Worm (Caenorhabditis elegans) whole organism, L1 larva: ENCODE data around the gene F27C8.2.

Experiments
- C04F5.9 ChIP-seq: sonication (generic microtip); optimal IDR thresholded peaks from 2 replicates; lab custom pipeline; 2016; ENCODE audit warnings: missing genetic modification characterization, missing compliant biosample characterization
- C34B4.2 ChIP-seq: sonication (generic microtip); optimal IDR thresholded peaks from 2 replicates; lab custom pipeline; 2017; ENCODE audit warnings: mild to moderate bottlenecking, missing genetic modification characterization, missing compliant biosample characterization
- F16B12.6 ChIP-seq: fragments of 150-350 bp; optimal IDR thresholded peaks from 2 replicates; lab custom pipeline; 2014; ENCODE audit warnings: missing biosample characterization, missing genetic modification characterization
- Y116A8C.19 ChIP-seq: sonication (generic microtip); optimal IDR thresholded peaks from 2 replicates; lab custom pipeline; 2016; ENCODE audit warnings: missing compliant biosample characterization, missing genetic modification characterization, borderline replicate concordance
- alr-1 ChIP-seq: fragments of 200-800 bp; sonication (Bioruptor generic); optimal IDR thresholded peaks from 2 replicates; lab custom pipeline; 2018; ENCODE audit warnings: borderline replicate concordance, mild to moderate bottlenecking, missing genetic modification characterization, missing compliant biosample characterization
- aly-2 ChIP-seq: fragments of 150-350 bp; optimal IDR thresholded peaks from 2 replicates; lab custom pipeline; 2014; ENCODE audit warnings: missing biosample characterization, missing genetic modification characterization
- ama-1 ChIP-seq: fragments of 150-350 bp; optimal IDR thresholded peaks from 2 replicates; lab custom pipeline; 2014
- blmp-1 ChIP-seq: fragments of 150-350 bp; optimal IDR thresholded peaks from 2 replicates; lab custom pipeline; 2014; ENCODE audit warnings: missing biosample characterization, missing genetic modification characterization
- ceh-63 ChIP-seq: fragments of 200-800 bp; sonication (Bioruptor generic); optimal IDR thresholded peaks from 2 replicates; lab custom pipeline; 2018; ENCODE audit warnings: mild to moderate bottlenecking, missing genetic modification characterization, missing compliant biosample characterization
- ceh-8 ChIP-seq: fragments of 200-800 bp; sonication (Bioruptor generic); optimal IDR thresholded peaks from 2 replicates; lab custom pipeline; 2018; ENCODE audit warnings: mild to moderate bottlenecking, missing genetic modification characterization, moderate library complexity, missing compliant biosample characterization
- dpl-1 ChIP-seq, 3 experiments: fragments of 150-350 bp in 2 of 3; sonication (generic microtip) in 1 of 3; optimal IDR thresholded peaks; 2 replicates each; lab custom pipeline; 2014 to 2017; ENCODE audit warnings: missing biosample characterization in 3 of 3, missing genetic modification characterization in 3 of 3, missing genetic modification reagents in 3 of 3
- dsc-1 ChIP-seq: sonication (generic microtip); optimal IDR thresholded peaks from 2 replicates; lab custom pipeline; 2016; ENCODE audit warnings: mild to moderate bottlenecking, missing genetic modification characterization, missing compliant biosample characterization
- efl-1 ChIP-seq, 4 experiments: fragments of 150-350 bp; optimal IDR thresholded peaks in 3 of 4; peaks in 1 of 4; 1 replicate in 1 of 4; 2 replicates in 3 of 4; lab custom pipeline; 2014; ENCODE audit warnings: missing biosample characterization in 2 of 4, missing genetic modification characterization in 2 of 4, missing genetic modification reagents in 2 of 4
- efl-3 ChIP-seq: fragments of 200-800 bp; sonication (Bioruptor generic); optimal IDR thresholded peaks from 2 replicates; lab custom pipeline; 2018; ENCODE audit warnings: mild to moderate bottlenecking, missing genetic modification characterization, missing compliant biosample characterization
- egl-27 ChIP-seq, 2 experiments: fragments of 150-350 bp in 1 of 2; sonication (generic microtip); optimal IDR thresholded peaks; 3 replicates each; lab custom pipeline; 2017 to 2018; ENCODE audit warnings: missing biosample characterization in 2 of 2, missing genetic modification characterization in 2 of 2, missing genetic modification reagents in 2 of 2
- fkh-8 ChIP-seq: sonication (generic microtip); optimal IDR thresholded peaks from 2 replicates; lab custom pipeline; 2016; ENCODE audit warnings: mild to moderate bottlenecking, missing genetic modification characterization, missing compliant biosample characterization
- fos-1 ChIP-seq: fragments of 150-350 bp; optimal IDR thresholded peaks from 2 replicates; lab custom pipeline; 2014; ENCODE audit warnings: missing biosample characterization, missing genetic modification characterization
- grh-1 ChIP-seq: fragments of 200-800 bp; sonication (Bioruptor generic); IDR thresholded peaks from 2 replicates; pipeline ENCODE4 v1.3.6; 2022; ENCODE audit warnings: missing genetic modification reagents, missing genetic modification characterization, missing compliant biosample characterization
- hlh-4 ChIP-seq: sonication (generic microtip); optimal IDR thresholded peaks from 2 replicates; lab custom pipeline; 2016; ENCODE audit warnings: mild to moderate bottlenecking, missing genetic modification characterization, missing compliant biosample characterization
- hpl-2 ChIP-seq: fragments of 150-350 bp; optimal IDR thresholded peaks from 2 replicates; lab custom pipeline; 2014; ENCODE audit warnings: missing biosample characterization, missing genetic modification reagents, missing genetic modification characterization
- jun-1 ChIP-seq: fragments of 150-350 bp; optimal IDR thresholded peaks from 2 replicates; lab custom pipeline; 2014; ENCODE audit warnings: missing biosample characterization, missing genetic modification reagents, missing genetic modification characterization
- lin-13 ChIP-seq: fragments of 150-350 bp; optimal IDR thresholded peaks from 2 replicates; lab custom pipeline; 2014; ENCODE audit warnings: missing biosample characterization, missing genetic modification reagents, missing genetic modification characterization
- lin-14 ChIP-seq: fragments of 200-800 bp; sonication (Bioruptor generic); optimal IDR thresholded peaks from 2 replicates; lab custom pipeline; 2018; ENCODE audit warnings: mild to moderate bottlenecking, missing genetic modification characterization, moderate library complexity, missing compliant biosample characterization
- lin-15B ChIP-seq: fragments of 150-350 bp; sonication (generic microtip); optimal IDR thresholded peaks from 3 replicates; lab custom pipeline; 2014; ENCODE audit warnings: missing biosample characterization, missing genetic modification characterization
- lin-35 ChIP-seq, 2 experiments: fragments of 150-350 bp; optimal IDR thresholded peaks; 2 replicates each; lab custom pipeline; 2014; ENCODE audit warnings: missing biosample characterization in 2 of 2, missing genetic modification characterization in 2 of 2, missing genetic modification reagents in 2 of 2
- lir-3 ChIP-seq: sonication (generic microtip); optimal IDR thresholded peaks from 2 replicates; lab custom pipeline; 2016; ENCODE audit warnings: mild to moderate bottlenecking, missing genetic modification characterization, moderate library complexity, missing compliant biosample characterization; ENCODE audit not compliant: poor library complexity
- mab-9 ChIP-seq: fragments of 200-800 bp; sonication (Bioruptor generic); IDR thresholded peaks from 2 replicates; pipeline ENCODE4 v1.3.6; 2022; ENCODE audit warnings: missing genetic modification reagents, missing genetic modification characterization, missing compliant biosample characterization
- mdl-1 ChIP-seq, 2 experiments: fragments of 150-350 bp; optimal IDR thresholded peaks; 2 replicates each; lab custom pipeline; 2014 to 2017; ENCODE audit warnings: missing biosample characterization in 2 of 2, missing genetic modification characterization in 2 of 2, inconsistent platforms in 1 of 2
- mef-2 ChIP-seq: fragments of 150-350 bp; optimal IDR thresholded peaks from 2 replicates; lab custom pipeline; 2014; ENCODE audit warnings: missing biosample characterization, missing genetic modification characterization
- nhr-12 ChIP-seq: sonication (generic microtip); optimal IDR thresholded peaks from 2 replicates; lab custom pipeline; 2017; ENCODE audit warnings: missing biosample characterization, missing genetic modification characterization
- nhr-19 ChIP-seq: fragments of 200-800 bp; sonication (Bioruptor generic); conservative IDR thresholded peaks from 2 replicates; pipeline ENCODE4 v1.3.6; 2022; ENCODE audit warnings: missing genetic modification characterization, missing compliant biosample characterization
- nhr-28 ChIP-seq: fragments of 150-350 bp; optimal IDR thresholded peaks from 2 replicates; lab custom pipeline; 2014; ENCODE audit warnings: missing biosample characterization, missing genetic modification characterization
- nhr-47 ChIP-seq: sonication (generic microtip); optimal IDR thresholded peaks from 2 replicates; lab custom pipeline; 2016; ENCODE audit warnings: mild to moderate bottlenecking, missing genetic modification characterization, moderate library complexity, missing compliant biosample characterization
- nhr-71 ChIP-seq: sonication (generic microtip); optimal IDR thresholded peaks from 2 replicates; lab custom pipeline; 2016; ENCODE audit warnings: mild to moderate bottlenecking, missing genetic modification characterization, moderate library complexity, missing compliant biosample characterization
- nhr-76 ChIP-seq: sonication (generic microtip); optimal IDR thresholded peaks from 2 replicates; lab custom pipeline; 2017; ENCODE audit warnings: missing biosample characterization, missing genetic modification characterization
- nhr-77 ChIP-seq: fragments of 150-350 bp; optimal IDR thresholded peaks from 2 replicates; lab custom pipeline; 2014; ENCODE audit warnings: missing biosample characterization, missing genetic modification characterization
- nhr-90 ChIP-seq: sonication (generic microtip); optimal IDR thresholded peaks from 2 replicates; lab custom pipeline; 2016; ENCODE audit warnings: mild to moderate bottlenecking, missing genetic modification characterization, missing compliant biosample characterization; ENCODE audit not compliant: poor library complexity
- pqm-1 ChIP-seq: sonication (generic microtip); optimal IDR thresholded peaks from 3 replicates; lab custom pipeline; 2017; ENCODE audit warnings: missing biosample characterization, missing genetic modification characterization
- snpc-4 ChIP-seq: fragments of 150-350 bp; optimal IDR thresholded peaks from 2 replicates; lab custom pipeline; 2014; ENCODE audit warnings: missing biosample characterization, missing genetic modification characterization
- snu-23 ChIP-seq: sonication (generic microtip); optimal IDR thresholded peaks from 2 replicates; lab custom pipeline; 2016; ENCODE audit warnings: missing genetic modification characterization, missing compliant biosample characterization
- sox-4 ChIP-seq: sonication (generic microtip); optimal IDR thresholded peaks from 2 replicates; lab custom pipeline; 2016; ENCODE audit warnings: missing genetic modification characterization, missing compliant biosample characterization
- sup-37 ChIP-seq: fragments of 200-800 bp; sonication (Bioruptor generic); optimal IDR thresholded peaks from 2 replicates; lab custom pipeline; 2018; ENCODE audit warnings: mild to moderate bottlenecking, missing genetic modification characterization, missing compliant biosample characterization
- swsn-7 ChIP-seq: sonication (generic microtip); optimal IDR thresholded peaks from 2 replicates; lab custom pipeline; 2016; ENCODE audit warnings: missing genetic modification characterization, missing compliant biosample characterization
- tlp-1 ChIP-seq: fragments of 150-350 bp; optimal IDR thresholded peaks from 2 replicates; lab custom pipeline; 2014; ENCODE audit warnings: missing biosample characterization, missing genetic modification characterization
- xbp-1 ChIP-seq: sonication (generic microtip); optimal IDR thresholded peaks from 2 replicates; lab custom pipeline; 2016; ENCODE audit warnings: missing genetic modification characterization, missing compliant biosample characterization
- zip-4 ChIP-seq: fragments of 200-800 bp; sonication (Bioruptor generic); optimal IDR thresholded peaks from 2 replicates; lab custom pipeline; 2018; ENCODE audit warnings: mild to moderate bottlenecking, missing genetic modification characterization, moderate library complexity, missing compliant biosample characterization
- ztf-4 ChIP-seq: fragments of 150-350 bp; optimal IDR thresholded peaks from 2 replicates; lab custom pipeline; 2014; ENCODE audit warnings: missing biosample characterization, missing genetic modification characterization

F27C8.2 gene

DNA sequence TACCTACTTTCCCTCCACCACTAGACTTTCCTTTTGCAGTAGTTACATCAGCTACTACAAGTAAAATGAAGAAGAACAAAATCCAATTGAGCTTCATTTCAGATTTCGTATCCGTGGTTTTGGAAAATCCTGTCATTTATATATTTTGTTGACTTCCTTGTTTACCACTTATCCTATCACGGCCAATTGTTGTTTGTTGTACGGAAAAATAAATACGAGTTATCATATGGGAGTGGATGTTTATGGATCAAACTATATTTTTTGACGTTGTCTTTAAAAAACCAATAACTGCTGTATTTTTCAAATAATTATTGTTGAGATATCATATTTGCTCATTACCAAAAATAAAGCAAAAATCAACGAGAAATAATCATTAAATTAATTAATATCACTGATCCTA lies 27.1 kb downstream of the F27C8.2 start, which contains the start of gene W09C2.9:
Gene W09C2.9 (minus strand): TSS at position 101 of the 400 bp plus-strand sequence.
- TF ChIP-seq lin-13 (GFP tag; lab: Kevin White, UChicago) (no peak), ceh-63 (no peak), nhr-77 (tag; lab: Kevin White, UChicago) (no peak), mdl-1 (tag; optimal IDR thresholded peaks at IDR 0.05; lab: Kevin White, UChicago) (no peak), zip-4 (GFP tag; lab: Kevin White, UChicago) (no peak), egl-27 (tag; optimal IDR thresholded peaks at IDR 0.05; lab: Kevin White, UChicago) (no peak), fos-1 (no peak), F16B12.6 (no peak), lir-3 (no peak), efl-3 (GFP tag; lab: Kevin White, UChicago) (no peak), snpc-4 (no peak), ceh-8 (no peak), dsc-1 (tag; lab: Kevin White, UChicago) (no peak), hpl-2 (GFP tag; lab: Kevin White, UChicago) (no peak), mef-2 (tag; lab: Kevin White, UChicago) (no peak)

- no peak for TF ChIP-seq aly-2 (tag; lab: Kevin White, UChicago)
- TF ChIP-seq efl-1 (optimal IDR thresholded peaks at IDR 0.05; lab: Kevin White, UChicago) = no peak
- TF ChIP-seq efl-1 (GFP tag; optimal IDR thresholded peaks at IDR 0.05 in 1 of 2; lab: Kevin White, UChicago) = peak in 1 of 2 experiments; percentile 83
These were observed 28.1 kb downstream of the F27C8.2 start, which contains the start of gene W09C2.8 for ce11 chrIV:9624275-9624674. W09C2.8 (minus strand) TSS chrIV:9624375.

DNA sequence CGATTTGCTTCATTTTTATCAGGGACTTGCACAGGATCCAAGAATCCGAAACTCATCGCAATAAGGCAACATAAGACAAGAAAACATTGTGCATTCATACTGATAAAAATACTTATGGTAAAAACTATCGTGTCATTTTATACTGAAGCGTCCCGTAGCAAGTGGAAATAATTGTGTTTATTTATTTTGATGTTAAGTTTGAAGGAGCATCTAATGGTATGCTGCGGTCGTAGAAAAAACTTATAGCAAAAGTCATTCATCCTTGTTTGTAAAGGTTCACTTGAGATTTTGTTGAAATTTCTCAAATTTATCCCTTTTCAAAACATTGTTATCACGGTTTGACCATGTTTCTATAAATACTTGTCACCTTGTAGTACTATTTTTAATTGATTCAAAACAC lies 28.8 kb downstream of the F27C8.2 start, which contains the start of gene W09C2.10:
Gene W09C2.10 (minus strand): TSS at position 101 of the 400 bp plus-strand sequence.
- no peak for TF ChIP-seq nhr-76
- TF ChIP-seq Y116A8C.19 (tag; lab: Kevin White, UChicago) = no peak
- TF ChIP-seq lin-14 (GFP tag; lab: Kevin White, UChicago) = no peak
- TF ChIP-seq sup-37 (GFP tag; lab: Kevin White, UChicago) = no peak
- no peak for TF ChIP-seq aly-2 (tag; lab: Kevin White, UChicago)

ce11 chrIV:9625829-9626228 lies 29.7 kb downstream of the F27C8.2 start:
- TF ChIP-seq C34B4.2 (tag; lab: Kevin White, UChicago) (no peak), sox-4 (tag; lab: Kevin White, UChicago) (no peak), jun-1 (tag; lab: Kevin White, UChicago) (no peak), pqm-1 (no peak), lin-14 (GFP tag; lab: Kevin White, UChicago) (peak; percentile 10), xbp-1 (tag; lab: Kevin White, UChicago) (no peak), fkh-8 (tag; lab: Kevin White, UChicago) (peak; percentile 9), alr-1 (no peak), tlp-1 (tag; lab: Kevin White, UChicago) (no peak), nhr-28 (tag; lab: Kevin White, UChicago) (no peak), dsc-1 (tag; lab: Kevin White, UChicago) (no peak), nhr-90 (tag; lab: Kevin White, UChicago) (no peak), lin-35 (GFP tag; optimal IDR thresholded peaks at IDR 0.05; lab: Kevin White, UChicago) (peak in 1 of 2 experiments; percentile 29), snu-23 (GFP tag; lab: Kevin White, UChicago) (peak; percentile 33), mab-9 (GFP tag; lab: Robert Waterston, UW) (no peak), nhr-19 (GFP tag; lab: Robert Waterston, UW) (no peak), lir-3 (no peak), C04F5.9 (tag; lab: Kevin White, UChicago) (no peak), mdl-1 (tag; optimal IDR thresholded peaks at IDR 0.05; lab: Kevin White, UChicago) (no peak), blmp-1 (tag; lab: Kevin White, UChicago) (peak; percentile 54), grh-1 (GFP tag; lab: Robert Waterston, UW) (no peak), dpl-1 (GFP tag; optimal IDR thresholded peaks at IDR 0.05; lab: Kevin White, UChicago) (no peak), nhr-47 (tag; lab: Kevin White, UChicago) (no peak), nhr-71 (tag; lab: Kevin White, UChicago) (peak; percentile 30), nhr-12 (tag; lab: Kevin White, UChicago) (no peak), egl-27 (tag; optimal IDR thresholded peaks at IDR 0.05; lab: Kevin White, UChicago) (no peak), ama-1 (no peak), nhr-77 (tag; lab: Kevin White, UChicago) (no peak), swsn-7 (tag; lab: Kevin White, UChicago) (no peak), ztf-4 (tag; lab: Kevin White, UChicago) (no peak), hlh-4 (tag; lab: Kevin White, UChicago) (no peak), lin-15B (no peak)
